Worm (Caenorhabditis elegans) whole organism, L3 larva: ENCODE results near the gene C17C3.1.

Experiments
- R02D3.7 ChIP-seq: fragments of 150-350 bp; optimal IDR thresholded peaks from 2 replicates; lab custom pipeline; 2014; ENCODE audit warnings: missing biosample characterization, missing genetic modification characterization
- ZK546.5 ChIP-seq: sonication (generic microtip); optimal IDR thresholded peaks from 2 replicates; lab custom pipeline; 2017; ENCODE audit warnings: missing biosample characterization, missing genetic modification characterization
- ama-1 ChIP-seq: fragments of 150-350 bp; optimal IDR thresholded peaks from 2 replicates; lab custom pipeline; 2018
- ceh-16 ChIP-seq: sonication (generic microtip); optimal IDR thresholded peaks from 2 replicates; lab custom pipeline; 2017; ENCODE audit warnings: missing biosample characterization, missing genetic modification characterization
- ceh-28 ChIP-seq: fragments of 150-350 bp; optimal IDR thresholded peaks from 2 replicates; lab custom pipeline; 2014; ENCODE audit warnings: missing biosample characterization, missing genetic modification reagents, missing genetic modification characterization
- ceh-82 ChIP-seq: fragments of 150-350 bp; optimal IDR thresholded peaks from 2 replicates; lab custom pipeline; 2014; ENCODE audit warnings: missing biosample characterization, missing genetic modification characterization
- ceh-9 ChIP-seq: sonication (generic microtip); optimal IDR thresholded peaks from 2 replicates; lab custom pipeline; 2018; ENCODE audit warnings: missing biosample characterization, missing genetic modification characterization
- daf-12 ChIP-seq: fragments of 150-350 bp; optimal IDR thresholded peaks from 2 replicates; lab custom pipeline; 2014; ENCODE audit warnings: missing biosample characterization, missing genetic modification reagents, missing genetic modification characterization
- egl-27 ChIP-seq: sonication (generic microtip); optimal IDR thresholded peaks from 4 replicates; lab custom pipeline; 2017; ENCODE audit warnings: missing biosample characterization, missing genetic modification reagents, missing genetic modification characterization
- egl-5 ChIP-seq: fragments of 150-350 bp; optimal IDR thresholded peaks from 2 replicates; lab custom pipeline; 2017; ENCODE audit warnings: missing biosample characterization, missing genetic modification reagents, missing genetic modification characterization, inconsistent platforms
- elt-1 ChIP-seq: fragments of 150-350 bp; optimal IDR thresholded peaks from 2 replicates; lab custom pipeline; 2014; ENCODE audit warnings: missing biosample characterization, missing genetic modification characterization
- elt-2 ChIP-seq: sonication (generic microtip); optimal IDR thresholded peaks from 2 replicates; lab custom pipeline; 2016; ENCODE audit warnings: missing genetic modification reagents, mild to moderate bottlenecking, missing genetic modification characterization, missing compliant biosample characterization
- elt-3 ChIP-seq, 3 experiments: fragments of 150-350 bp in 1 of 3; sonication (generic microtip) in 2 of 3; optimal IDR thresholded peaks; 2 replicates in 2 of 3; 4 replicates in 1 of 3; lab custom pipeline; 2014 to 2017; ENCODE audit warnings: missing biosample characterization in 3 of 3, missing genetic modification characterization in 3 of 3
- fkh-10 ChIP-seq: sonication (generic microtip); optimal IDR thresholded peaks from 2 replicates; lab custom pipeline; 2017; ENCODE audit warnings: missing biosample characterization, missing genetic modification reagents, missing genetic modification characterization
- fkh-2 ChIP-seq: fragments of 150-350 bp; optimal IDR thresholded peaks from 2 replicates; lab custom pipeline; 2014; ENCODE audit warnings: missing biosample characterization, missing genetic modification reagents, missing genetic modification characterization
- fos-1 ChIP-seq: fragments of 150-350 bp; optimal IDR thresholded peaks from 2 replicates; lab custom pipeline; 2014; ENCODE audit warnings: missing biosample characterization, missing genetic modification characterization
- hmg-11 ChIP-seq: sonication (generic microtip); optimal IDR thresholded peaks from 2 replicates; lab custom pipeline; 2016; ENCODE audit warnings: missing genetic modification characterization, missing compliant biosample characterization
- jun-1 ChIP-seq: fragments of 150-350 bp; optimal IDR thresholded peaks from 2 replicates; lab custom pipeline; 2014; ENCODE audit warnings: missing biosample characterization, missing genetic modification reagents, missing genetic modification characterization
- lin-15B ChIP-seq: fragments of 150-350 bp; optimal IDR thresholded peaks from 2 replicates; lab custom pipeline; 2014; ENCODE audit warnings: missing biosample characterization, missing genetic modification characterization
- lin-39 ChIP-seq: fragments of 150-350 bp; optimal IDR thresholded peaks from 2 replicates; lab custom pipeline; 2018; ENCODE audit warnings: missing biosample characterization, missing genetic modification reagents, missing genetic modification characterization
- lsy-12 ChIP-seq: sonication (generic microtip); optimal IDR thresholded peaks from 2 replicates; lab custom pipeline; 2016; ENCODE audit warnings: mild to moderate bottlenecking, missing genetic modification characterization, missing compliant biosample characterization
- mdl-1 ChIP-seq: fragments of 150-350 bp; optimal IDR thresholded peaks from 2 replicates; lab custom pipeline; 2014; ENCODE audit warnings: missing biosample characterization, missing genetic modification characterization
- mml-1 ChIP-seq: fragments of 150-350 bp; sonication (generic microtip); optimal IDR thresholded peaks from 3 replicates; lab custom pipeline; 2014; ENCODE audit warnings: missing biosample characterization, missing genetic modification characterization
- nfya-1 ChIP-seq: sonication (generic microtip); optimal IDR thresholded peaks from 2 replicates; lab custom pipeline; 2017; ENCODE audit warnings: missing genetic modification characterization, mild to moderate bottlenecking, missing compliant biosample characterization, antibody characterized with exemption, moderate library complexity; ENCODE audit not compliant: insufficient read depth
- nhr-11 ChIP-seq: fragments of 150-350 bp; optimal IDR thresholded peaks from 2 replicates; lab custom pipeline; 2014; ENCODE audit warnings: missing biosample characterization, missing genetic modification characterization
- nhr-12 ChIP-seq: fragments of 150-350 bp; optimal IDR thresholded peaks from 2 replicates; lab custom pipeline; 2014; ENCODE audit warnings: missing biosample characterization, missing genetic modification characterization
- nhr-23 ChIP-seq: fragments of 150-350 bp; optimal IDR thresholded peaks from 2 replicates; lab custom pipeline; 2014; ENCODE audit warnings: missing biosample characterization, missing genetic modification reagents, missing genetic modification characterization
- nhr-25 ChIP-seq: sonication (generic microtip); optimal IDR thresholded peaks from 2 replicates; lab custom pipeline; 2017; ENCODE audit warnings: missing biosample characterization, missing genetic modification characterization
- nhr-28 ChIP-seq: fragments of 150-350 bp; optimal IDR thresholded peaks from 2 replicates; lab custom pipeline; 2014; ENCODE audit warnings: missing biosample characterization, missing genetic modification characterization
- nhr-43 ChIP-seq: sonication (generic microtip); optimal IDR thresholded peaks from 2 replicates; lab custom pipeline; 2016; ENCODE audit warnings: mild to moderate bottlenecking, missing genetic modification characterization, missing compliant biosample characterization; ENCODE audit not compliant: poor library complexity, severe bottlenecking
- nhr-67 ChIP-seq: fragments of 150-350 bp; optimal IDR thresholded peaks from 2 replicates; lab custom pipeline; 2014; ENCODE audit warnings: missing biosample characterization, missing genetic modification characterization
- nhr-76 ChIP-seq: fragments of 150-350 bp; sonication (generic microtip); optimal IDR thresholded peaks from 5 replicates; lab custom pipeline; 2014; ENCODE audit warnings: missing biosample characterization, missing genetic modification characterization
- nhr-77 ChIP-seq: fragments of 150-350 bp; optimal IDR thresholded peaks from 2 replicates; lab custom pipeline; 2014; ENCODE audit warnings: missing biosample characterization, missing genetic modification characterization
- pha-4 ChIP-seq: fragments of 150-350 bp; optimal IDR thresholded peaks from 2 replicates; lab custom pipeline; 2014; ENCODE audit warnings: missing biosample characterization, missing genetic modification reagents, missing genetic modification characterization
- pqm-1 ChIP-seq: fragments of 150-350 bp; optimal IDR thresholded peaks from 2 replicates; lab custom pipeline; 2017; ENCODE audit warnings: missing biosample characterization, missing genetic modification characterization, inconsistent platforms
- skn-1 ChIP-seq: fragments of 150-350 bp; optimal IDR thresholded peaks from 2 replicates; lab custom pipeline; 2014; ENCODE audit warnings: missing biosample characterization, missing genetic modification characterization
- snpc-4 ChIP-seq: fragments of 150-350 bp; optimal IDR thresholded peaks from 2 replicates; lab custom pipeline; 2014; ENCODE audit warnings: missing biosample characterization, missing genetic modification characterization
- tbx-2 ChIP-seq: sonication (generic microtip); optimal IDR thresholded peaks from 2 replicates; lab custom pipeline; 2016; ENCODE audit warnings: mild to moderate bottlenecking, missing genetic modification characterization, missing compliant biosample characterization
- unc-39 ChIP-seq: sonication (generic microtip); optimal IDR thresholded peaks from 4 replicates; lab custom pipeline; 2017; ENCODE audit warnings: missing biosample characterization, missing genetic modification characterization
- unc-62 ChIP-seq: fragments of 150-350 bp; sonication (generic microtip); optimal IDR thresholded peaks from 4 replicates; lab custom pipeline; 2014; ENCODE audit warnings: missing biosample characterization, missing genetic modification reagents, missing genetic modification characterization
- zag-1 ChIP-seq: fragments of 150-350 bp; optimal IDR thresholded peaks from 2 replicates; lab custom pipeline; 2014; ENCODE audit warnings: missing biosample characterization, missing genetic modification characterization
- ztf-4 ChIP-seq: fragments of 150-350 bp; optimal IDR thresholded peaks from 2 replicates; lab custom pipeline; 2014; ENCODE audit warnings: missing biosample characterization, missing genetic modification characterization

C17C3.1 gene

ce11 chrII:5594210-5594764, 23.9 kb downstream of the C17C3.1 start, which contains the start of gene ttc-4:
ttc-4 (plus strand) TSS chrII:5594714.
- TF ChIP-seq fos-1 (no peak), ceh-9 (tag; lab: Kevin White, UChicago) (no peak), pqm-1 (tag; lab: Kevin White, UChicago) (peak; percentile 51), lin-39 (tag; lab: Kevin White, UChicago) (no peak), R02D3.7 (tag; lab: Kevin White, UChicago) (no peak), nhr-43 (tag; lab: Kevin White, UChicago) (no peak), ama-1 (lab: Kevin White, UChicago) (no peak), ceh-82 (tag; lab: Kevin White, UChicago) (no peak), egl-5 (no peak), nhr-23 (tag; lab: Kevin White, UChicago) (peak; percentile 38), snpc-4 (tag; lab: Kevin White, UChicago) (peak; percentile 75), mdl-1 (tag; lab: Kevin White, UChicago) (no peak), lin-15B (peak; percentile 65), ztf-4 (no peak), daf-12 (tag; lab: Kevin White, UChicago) (no peak), ZK546.5 (no peak), elt-2 (tag; lab: Kevin White, UChicago) (peak; percentile 39), nhr-25 (tag; lab: Kevin White, UChicago) (no peak), ceh-28 (tag; lab: Kevin White, UChicago) (no peak), nhr-12 (no peak), elt-1 (tag; lab: Kevin White, UChicago) (no peak), tbx-2 (no peak), nfya-1 (tag; lab: Kevin White, UChicago) (peak; percentile 58), nhr-76 (tag; lab: Kevin White, UChicago) (no peak), ceh-16 (tag; lab: Kevin White, UChicago) (no peak), pha-4 (peak; percentile 71), unc-62 (GFP tag; lab: Kevin White, UChicago) (no peak), fkh-2 (tag; lab: Kevin White, UChicago) (no peak), nhr-28 (tag; lab: Kevin White, UChicago) (no peak)

ce11 chrII:5596247-5596646, 25.9 kb downstream of the C17C3.1 start, which contains the start of gene C17G10.1:
C17G10.1 (plus strand) TSS chrII:5596547.
- TF ChIP-seq snpc-4 (tag; lab: Kevin White, UChicago) (no peak), fkh-10 (GFP tag; lab: Kevin White, UChicago) (no peak), lin-39 (tag; lab: Kevin White, UChicago) (no peak), nhr-23 (tag; lab: Kevin White, UChicago) (no peak), jun-1 (tag; lab: Kevin White, UChicago) (no peak), egl-27 (tag; lab: Kevin White, UChicago) (no peak), nhr-43 (tag; lab: Kevin White, UChicago) (no peak), pqm-1 (tag; lab: Kevin White, UChicago) (no peak), ceh-9 (tag; lab: Kevin White, UChicago) (no peak), nhr-67 (no peak), hmg-11 (tag; lab: Kevin White, UChicago) (no peak), nhr-28 (tag; lab: Kevin White, UChicago) (no peak), ZK546.5 (no peak), lsy-12 (no peak)

- TF ChIP-seq lsy-12 (peak; percentile 61), unc-39 (no peak), nhr-11 (tag; lab: Kevin White, UChicago) (no peak), skn-1 (peak; percentile 9), mdl-1 (tag; lab: Kevin White, UChicago) (peak; percentile 34), ztf-4 (no peak), snpc-4 (tag; lab: Kevin White, UChicago) (peak; percentile 99), nhr-28 (tag; lab: Kevin White, UChicago) (peak; percentile 30), egl-5 (peak; percentile 54), nhr-25 (tag; lab: Kevin White, UChicago) (peak; percentile 82), ZK546.5 (no peak), zag-1 (no peak), R02D3.7 (tag; lab: Kevin White, UChicago) (peak; percentile 10), lin-15B (peak; percentile 60), pqm-1 (tag; lab: Kevin White, UChicago) (peak; percentile 55), jun-1 (tag; lab: Kevin White, UChicago) (peak; percentile 29), elt-1 (tag; lab: Kevin White, UChicago) (no peak), elt-3 (tag; optimal IDR thresholded peaks at IDR 0.05; lab: Kevin White, UChicago) (peak in 1 of 3 experiments; percentile 30), nhr-43 (tag; lab: Kevin White, UChicago) (peak; percentile 89), nhr-23 (tag; lab: Kevin White, UChicago) (peak; percentile 84), tbx-2 (peak; percentile 33), ceh-82 (tag; lab: Kevin White, UChicago) (peak; percentile 60), nfya-1 (tag; lab: Kevin White, UChicago) (peak; percentile 75), elt-2 (tag; lab: Kevin White, UChicago) (peak; percentile 83), pha-4 (peak; percentile 49), nhr-77 (peak; percentile 89), nhr-12 (peak; percentile 9), lin-39 (tag; lab: Kevin White, UChicago) (peak; percentile 38), ama-1 (lab: Kevin White, UChicago) (peak; percentile 93), hmg-11 (tag; lab: Kevin White, UChicago) (peak; percentile 60), ceh-9 (tag; lab: Kevin White, UChicago) (no peak), mml-1 (tag; lab: Kevin White, UChicago) (no peak), ceh-28 (tag; lab: Kevin White, UChicago) (peak; percentile 47)
Measured at ce11 chrII:5599326-5600044, 29.1 kb downstream of the C17C3.1 start, which contains the start of gene C17G10.10. C17G10.10 (minus strand) TSS chrII:5599376.
